Worm (Caenorhabditis elegans): ENCODE data around the gene noah-2.

Gene noah-2

ce11 chrIV:14104745-14105144 lies 13.7 kb downstream of the noah-2 start:
- TF ChIP-seq ceh-91 (GFP tag; IDR thresholded peaks at IDR 0.05) (no peak), attf-5 (GFP tag; optimal IDR thresholded peaks at IDR 0.05) (no peak), dpl-1 (GFP tag; optimal IDR thresholded peaks at IDR 0.05) (no peak), nhr-90 (tag; optimal IDR thresholded peaks at IDR 0.05) (no peak), rcor-1 (GFP tag; IDR thresholded peaks at IDR 0.05) (no peak), lir-1 (GFP tag; conservative IDR thresholded peaks at IDR 0.05) (no peak), madf-6 (GFP tag; IDR thresholded peaks at IDR 0.05) (no peak), K11D2.4 (GFP tag; IDR thresholded peaks at IDR 0.05) (no peak), nfyb-1 (GFP tag; IDR thresholded peaks at IDR 0.05) (no peak), C17E4.6 (GFP tag; IDR thresholded peaks at IDR 0.05) (no peak), Y53G8AR.9 (GFP tag; conservative IDR thresholded peaks at IDR 0.05) (no peak), madf-10 (tag; optimal IDR thresholded peaks at IDR 0.05) (no peak), xnd-1 (tag; optimal IDR thresholded peaks at IDR 0.05) (no peak), ztf-25 (GFP tag; IDR thresholded peaks at IDR 0.05) (no peak), efl-1 (GFP tag; optimal IDR thresholded peaks at IDR 0.05) (no peak), rec-8 (tag; optimal IDR thresholded peaks at IDR 0.05) (no peak), D2030.7 (GFP tag; IDR thresholded peaks at IDR 0.05) (no peak), B0261.1 (tag; optimal IDR thresholded peaks at IDR 0.05) (no peak), ets-4 (GFP tag; optimal IDR thresholded peaks at IDR 0.05) (no peak), egl-44 (GFP tag; IDR thresholded peaks at IDR 0.05) (no peak)

ce11 chrIV:14106274-14106673 lies 15.2 kb downstream of the noah-2 start, which contains the start of gene ins-34:
ins-34 (plus strand) TSS chrIV:14106574.
- TF ChIP-seq hmg-20 (GFP tag; IDR thresholded peaks at IDR 0.05) = no peak
- no peak for TF ChIP-seq B0336.3 (GFP tag; IDR thresholded peaks at IDR 0.05)
- no peak for TF ChIP-seq ztf-25 (GFP tag; IDR thresholded peaks at IDR 0.05)
- no peak for TF ChIP-seq rec-8 (tag; optimal IDR thresholded peaks at IDR 0.05)
- no peak for TF ChIP-seq lin-40 (tag; optimal IDR thresholded peaks at IDR 0.05)
- TF ChIP-seq F37B4.10 (GFP tag; IDR thresholded peaks at IDR 0.05) = no peak
- TF ChIP-seq aptf-2 (GFP tag; conservative IDR thresholded peaks at IDR 0.05) = no peak
- TF ChIP-seq ceh-27 (GFP tag; optimal IDR thresholded peaks at IDR 0.05) = no peak

ce11 chrIV:14107647-14108046 lies 16.6 kb downstream of the noah-2 start:
- no peak for TF ChIP-seq ceh-58 (GFP tag; IDR thresholded peaks at IDR 0.05)
- no peak for TF ChIP-seq Y67H2A.10 (GFP tag; conservative IDR thresholded peaks at IDR 0.05)
- TF ChIP-seq attf-6 (GFP tag; IDR thresholded peaks at IDR 0.05) = peak; percentile 75
- no peak for TF ChIP-seq madf-3 (GFP tag; IDR thresholded peaks at IDR 0.05)
- TF ChIP-seq T26A5.8 (tag; optimal IDR thresholded peaks at IDR 0.05) = no peak
- TF ChIP-seq snpc-4 (GFP tag; optimal IDR thresholded peaks at IDR 0.05) = peak; percentile 56
- TF ChIP-seq snpc-4 (tag; optimal IDR thresholded peaks at IDR 0.05) = peak in 2 of 4 experiments; percentile 53 to 84
- peak; percentile 18 for TF ChIP-seq hrde-1 (tag; optimal IDR thresholded peaks at IDR 0.05; ENCODE audit: borderline replicate concordance)

ce11 chrIV:14113621-14114020 lies 22.6 kb downstream of the noah-2 start:
- no peak for TF ChIP-seq hrde-1 (tag; optimal IDR thresholded peaks at IDR 0.05; ENCODE audit: borderline replicate concordance)
- no peak for TF ChIP-seq lin-54 (GFP tag; optimal IDR thresholded peaks at IDR 0.05)
- no peak for TF ChIP-seq xnd-1 (tag; optimal IDR thresholded peaks at IDR 0.05)
- TF ChIP-seq K11D2.4 (GFP tag; IDR thresholded peaks at IDR 0.05) = no peak
- no peak for TF ChIP-seq let-526 (GFP tag; IDR thresholded peaks at IDR 0.05)
- TF ChIP-seq akir-1 (GFP tag; optimal IDR thresholded peaks at IDR 0.05) = no peak
- TF ChIP-seq mel-28 (tag; optimal IDR thresholded peaks at IDR 0.05; ENCODE audit: borderline replicate concordance) = no peak
- no peak for TF ChIP-seq snpc-4 (GFP tag; optimal IDR thresholded peaks at IDR 0.05)
- TF ChIP-seq snpc-4 (tag; optimal IDR thresholded peaks at IDR 0.05) = peak; percentile 22 to 90 (median 37)
- TF ChIP-seq madf-6 (GFP tag; IDR thresholded peaks at IDR 0.05) = 0 out of 2 replicates have a peak, but pooled peaks have one; percentile 17
- TF ChIP-seq madf-8 (GFP tag; conservative IDR thresholded peaks at IDR 0.05) = no peak
- TF ChIP-seq lin-40 (tag; optimal IDR thresholded peaks at IDR 0.05) = no peak
- no peak for TF ChIP-seq zim-3 (tag; optimal IDR thresholded peaks at IDR 0.05)
- TF ChIP-seq F33H1.4 (GFP tag; IDR thresholded peaks at IDR 0.05) = peak; percentile 44; the same call in 1 of the 2 replicates
- TF ChIP-seq tbp1 (GFP tag; optimal IDR thresholded peaks at IDR 0.05) = peak; percentile 27
- TF ChIP-seq ztf-26 (tag; optimal IDR thresholded peaks at IDR 0.05) = no peak
- no peak for TF ChIP-seq ceh-79 (tag; optimal IDR thresholded peaks at IDR 0.05)
- no peak for TF ChIP-seq pbrm-1 (GFP tag; IDR thresholded peaks at IDR 0.05)

All from whole organism, young adult.